Fruit fly (Drosophila melanogaster): Measurements from ENCODE around the gene ssh.

- TF ChIP-seq CG33017 (tag; optimal IDR thresholded peaks at IDR 0.05) (no peak), Hr96 (GFP tag; optimal IDR thresholded peaks at IDR 0.05) (no peak), CG7045 (GFP tag; optimal IDR thresholded peaks at IDR 0.05) (no peak), kay (GFP tag; ENCODE audit: borderline replicate concordance) (no peak), CG5204 (GFP tag; optimal IDR thresholded peaks at IDR 0.05) (no peak), Crg-1 (GFP tag; optimal IDR thresholded peaks at IDR 0.05) (no peak), Clk (GFP tag; optimal IDR thresholded peaks at IDR 0.05) (no peak), Mnt (GFP tag; optimal IDR thresholded peaks at IDR 0.05) (no peak), CG14711 (tag; optimal IDR thresholded peaks at IDR 0.05) (no peak), CG1620 (GFP tag; optimal IDR thresholded peaks at IDR 0.05) (no peak)
Measured at dm6 chr3R:24908034-24908433, 36.7 kb downstream of the ssh start.
